Fruit fly (Drosophila melanogaster): ENCODE data around the gene CG16721.

CG16721 gene

dm6 chrX:5886764-5887555, 7.3 kb downstream of the CG16721 start (continued):
- TF ChIP-seq Max (GFP tag; optimal IDR thresholded peaks at IDR 0.05) (no peak), en (GFP tag; optimal IDR thresholded peaks at IDR 0.05) (no peak), H15 (GFP tag; IDR thresholded peaks at IDR 0.05) (no peak), run (tag; optimal IDR thresholded peaks at IDR 0.05) (no peak), ap (GFP tag; IDR thresholded peaks at IDR 0.05) (no peak), MTF-1 (GFP tag; optimal IDR thresholded peaks at IDR 0.05; ENCODE audit: borderline replicate concordance) (no peak), CG13894 (tag; optimal IDR thresholded peaks at IDR 0.05) (no peak), Ets97D (GFP tag; optimal IDR thresholded peaks at IDR 0.05) (no peak), stwl (tag; optimal IDR thresholded peaks at IDR 0.05) (no peak), Dp (GFP tag; optimal IDR thresholded peaks at IDR 0.05) (no peak), CG11504 (tag; optimal IDR thresholded peaks at IDR 0.05) (peak; percentile 22), CG33213 (GFP tag; optimal IDR thresholded peaks at IDR 0.05) (no peak), Hey (tag; optimal IDR thresholded peaks at IDR 0.05) (no peak), gsb (GFP tag; IDR thresholded peaks at IDR 0.05) (no peak), Mrtf (GFP tag; IDR thresholded peaks at IDR 0.05) (no peak), bowl (GFP tag; IDR thresholded peaks at IDR 0.05) (no peak), CG3281 (GFP tag; optimal IDR thresholded peaks at IDR 0.05) (no peak), Hand (GFP tag; optimal IDR thresholded peaks at IDR 0.05) (no peak), jigr1 (GFP tag; IDR thresholded peaks at IDR 0.05) (no peak), Atf6 (GFP tag; IDR thresholded peaks at IDR 0.05) (no peak), zen (tag; optimal IDR thresholded peaks at IDR 0.05) (no peak), Ssrp (tag; optimal IDR thresholded peaks at IDR 0.05) (no peak), Hmr (GFP tag; optimal IDR thresholded peaks at IDR 0.05) (no peak), vvl (GFP tag; IDR thresholded peaks at IDR 0.05) (no peak; the same call in 1 of the 2 replicates), kah (GFP tag; optimal IDR thresholded peaks at IDR 0.05) (no peak), CG15073 (GFP tag; optimal IDR thresholded peaks at IDR 0.05) (no peak), CG9876 (GFP tag; optimal IDR thresholded peaks at IDR 0.05) (no peak), CG17802 (tag; optimal IDR thresholded peaks at IDR 0.05) (no peak), ewg (GFP tag; optimal IDR thresholded peaks at IDR 0.05) (no peak), al (GFP tag; IDR thresholded peaks at IDR 0.05) (no peak), chif (GFP tag; optimal IDR thresholded peaks at IDR 0.05) (peak in 1 of 2 experiments; percentile 31), ssp (GFP tag; IDR thresholded peaks at IDR 0.05) (no peak), CG10366 (GFP tag; IDR thresholded peaks at IDR 0.05) (peak; percentile 13; the same call in 1 of the 2 replicates), cwo (GFP tag; optimal IDR thresholded peaks at IDR 0.05) (no peak), TFAM (GFP tag; optimal IDR thresholded peaks at IDR 0.05) (no peak), CG4328 (GFP tag; optimal IDR thresholded peaks at IDR 0.05) (no peak), CG2129 (GFP tag; IDR thresholded peaks at IDR 0.05; ENCODE audit: partially characterized antibody) (no peak), CG1647 (GFP tag; optimal IDR thresholded peaks at IDR 0.05) (no peak), gsb-n (tag; optimal IDR thresholded peaks at IDR 0.05) (peak; percentile 24), CG14965 (GFP tag; optimal IDR thresholded peaks at IDR 0.05; ENCODE audit: borderline replicate concordance) (no peak), CG13775 (GFP tag; optimal IDR thresholded peaks at IDR 0.05) (no peak), ind (GFP tag; optimal IDR thresholded peaks at IDR 0.05) (peak; percentile 7), CG18619 (GFP tag; optimal IDR thresholded peaks at IDR 0.05) (peak; percentile 8), twi (tag; optimal IDR thresholded peaks at IDR 0.05) (no peak), Ravus (GFP tag; IDR thresholded peaks at IDR 0.05) (no peak), zen2 (GFP tag; IDR thresholded peaks at IDR 0.05; ENCODE audit: partially characterized antibody) (no peak), CG2875 (GFP tag; optimal IDR thresholded peaks at IDR 0.05) (no peak), disco-r (GFP tag; optimal IDR thresholded peaks at IDR 0.05) (no peak), CG14860 (GFP tag; IDR thresholded peaks at IDR 0.05; ENCODE audit: partially characterized antibody) (no peak)
